Worm (Caenorhabditis elegans) whole organism, L2 larva: Measurements from ENCODE around the gene srr-7.

Experiments used
- Y55F3AM.14 ChIP-seq: fragments of 200-800 bp; sonication (Bioruptor generic); optimal IDR thresholded peaks from 2 replicates; lab custom pipeline; 2018; ENCODE audit warnings: mild to moderate bottlenecking, missing genetic modification characterization, missing compliant biosample characterization
- ZK546.5 ChIP-seq: sonication (generic microtip); optimal IDR thresholded peaks from 2 replicates; lab custom pipeline; 2017; ENCODE audit warnings: missing biosample characterization, missing genetic modification characterization
- egl-27 ChIP-seq: sonication (generic microtip); optimal IDR thresholded peaks from 3 replicates; lab custom pipeline; 2017; ENCODE audit warnings: missing biosample characterization, missing genetic modification reagents, missing genetic modification characterization
- lin-39 ChIP-seq: fragments of 150-350 bp; optimal IDR thresholded peaks from 2 replicates; lab custom pipeline; 2014; ENCODE audit warnings: missing biosample characterization, missing genetic modification reagents, missing genetic modification characterization
- lsy-2 ChIP-seq, 2 experiments: fragments of 150-350 bp in 1 of 2; sonication (generic microtip) in 1 of 2; optimal IDR thresholded peaks; 2 replicates each; lab custom pipeline; 2014 to 2017; ENCODE audit warnings: missing biosample characterization in 2 of 2, missing genetic modification characterization in 2 of 2
- nhr-10 ChIP-seq: sonication (generic microtip); optimal IDR thresholded peaks from 2 replicates; lab custom pipeline; 2017; ENCODE audit warnings: missing biosample characterization, missing genetic modification characterization
- nhr-12 ChIP-seq: fragments of 150-350 bp; optimal IDR thresholded peaks from 2 replicates; lab custom pipeline; 2014; ENCODE audit warnings: missing biosample characterization, missing genetic modification characterization
- nhr-25 ChIP-seq: fragments of 150-350 bp; sonication (generic microtip); optimal IDR thresholded peaks from 3 replicates; lab custom pipeline; 2014; ENCODE audit warnings: missing biosample characterization, missing genetic modification characterization
- peb-1 ChIP-seq: fragments of 150-350 bp; optimal IDR thresholded peaks from 2 replicates; lab custom pipeline; 2014; ENCODE audit warnings: missing biosample characterization, missing genetic modification characterization
- snpc-4 ChIP-seq: fragments of 150-350 bp; optimal IDR thresholded peaks from 2 replicates; lab custom pipeline; 2014; ENCODE audit warnings: missing biosample characterization, missing genetic modification characterization
- unc-62 ChIP-seq: fragments of 150-350 bp; optimal IDR thresholded peaks from 2 replicates; lab custom pipeline; 2014; ENCODE audit warnings: missing biosample characterization, missing genetic modification reagents, missing genetic modification characterization

ce11 chrV:15089438-15089837, 38.6 kb upstream of the srr-7 start, which contains the start of the genes C01G10.5 and C01G10.4:
- TF ChIP-seq nhr-10 (no peak), nhr-25 (tag; lab: Kevin White, UChicago) (no peak), peb-1 (tag; lab: Kevin White, UChicago) (no peak), lsy-2 (tag; optimal IDR thresholded peaks at IDR 0.05; lab: Kevin White, UChicago) (no peak), Y55F3AM.14 (GFP tag; lab: Kevin White, UChicago) (no peak), lin-39 (tag; lab: Kevin White, UChicago) (no peak), unc-62 (no peak), snpc-4 (tag; lab: Kevin White, UChicago) (no peak), nhr-12 (no peak), ZK546.5 (tag; lab: Kevin White, UChicago) (no peak), egl-27 (tag; lab: Kevin White, UChicago) (no peak)
